Worm (Caenorhabditis elegans) whole organism, young adult: ENCODE results near the gene idpc-7.

Source experiments
- ZK185.1 ChIP-seq: sonication (generic microtip); optimal IDR thresholded peaks from 2 replicates; lab custom pipeline; 2016; ENCODE audit warnings: mild to moderate bottlenecking, missing genetic modification characterization, missing compliant biosample characterization; ENCODE audit not compliant: poor library complexity, severe bottlenecking
- ceh-79 ChIP-seq: sonication (generic microtip); optimal IDR thresholded peaks from 2 replicates; lab custom pipeline; 2017; ENCODE audit warnings: mild to moderate bottlenecking, missing genetic modification characterization, missing compliant biosample characterization
- ceh-91 ChIP-seq: fragments of 200-800 bp; sonication (Bioruptor generic); IDR thresholded peaks from 2 replicates; pipeline ENCODE4 v1.3.6; 2022; ENCODE audit warnings: missing genetic modification reagents, missing genetic modification characterization, missing compliant biosample characterization
- ekl-4 ChIP-seq: fragments of 200-800 bp; sonication (Bioruptor generic); IDR thresholded peaks from 2 replicates; pipeline ENCODE4 v1.3.6; 2022; ENCODE audit warnings: missing genetic modification reagents, missing genetic modification characterization, missing compliant biosample characterization

- no peak for TF ChIP-seq ZK185.1 (tag; lab: Kevin White, UChicago)
- no peak for TF ChIP-seq ceh-91 (GFP tag; lab: Robert Waterston, UW)
- no peak for TF ChIP-seq ceh-79 (tag; lab: Kevin White, UChicago)
- no peak for TF ChIP-seq ekl-4 (GFP tag; lab: Robert Waterston, UW)
Measured at ce11 chrV:9590317-9590716, 28.5 kb downstream of the idpc-7 start, which contains the start of gene K09G1.2.
